Fruit fly (Drosophila melanogaster): ENCODE measurements around the gene mus312.

mus312 gene

dm6 chr3L:7367798-7368678 is 39.1 kb downstream of the mus312 start (continued):
- peak; percentile 35 for TF ChIP-seq lilli (GFP tag; optimal IDR thresholded peaks at IDR 0.05)
- TF ChIP-seq ERR (GFP tag; optimal IDR thresholded peaks at IDR 0.05) = no peak
- no peak for TF ChIP-seq sisA (GFP tag; IDR thresholded peaks at IDR 0.05)
- no peak for TF ChIP-seq CG11247 (GFP tag; IDR thresholded peaks at IDR 0.05)
- TF ChIP-seq CG6254 (GFP tag; optimal IDR thresholded peaks at IDR 0.05) = peak; percentile 18
- no peak for TF ChIP-seq Eip74EF (GFP tag; optimal IDR thresholded peaks at IDR 0.05)
- no peak for TF ChIP-seq peb (GFP tag; IDR thresholded peaks at IDR 0.05)
- no peak for TF ChIP-seq Myb (GFP tag; optimal IDR thresholded peaks at IDR 0.05)
- TF ChIP-seq Chrac-16 (GFP tag; optimal IDR thresholded peaks at IDR 0.05) = no peak
- peak in 1 of 2 experiments; percentile 49 for TF ChIP-seq Pdp1 (GFP tag; optimal IDR thresholded peaks at IDR 0.05)
- no peak for TF ChIP-seq CG9215 (GFP tag; IDR thresholded peaks at IDR 0.05)
- no peak for TF ChIP-seq maf-S (GFP tag; optimal IDR thresholded peaks at IDR 0.05)
- no peak for TF ChIP-seq CG8765 (GFP tag; IDR thresholded peaks at IDR 0.05)
- TF ChIP-seq ab (GFP tag; optimal IDR thresholded peaks at IDR 0.05) = no peak
- TF ChIP-seq gfzf (GFP tag; optimal IDR thresholded peaks at IDR 0.05) = no peak
- TF ChIP-seq zfh2 (GFP tag; optimal IDR thresholded peaks at IDR 0.05) = no peak
- no peak for TF ChIP-seq CG6791 (GFP tag; IDR thresholded peaks at IDR 0.05; ENCODE audit: partially characterized antibody)
- no peak; the same call in 1 of the 2 replicates for TF ChIP-seq Bgb (GFP tag; IDR thresholded peaks at IDR 0.05; ENCODE audit: partially characterized antibody)
- TF ChIP-seq CG15269 (tag; optimal IDR thresholded peaks at IDR 0.05) = peak; percentile 54
- peak; percentile 19 for TF ChIP-seq org-1 (GFP tag; optimal IDR thresholded peaks at IDR 0.05)
- peak; percentile 7 for TF ChIP-seq Hsf (GFP tag; optimal IDR thresholded peaks at IDR 0.05)
- no peak for TF ChIP-seq shn (GFP tag; optimal IDR thresholded peaks at IDR 0.05)
- TF ChIP-seq scrt (GFP tag; optimal IDR thresholded peaks at IDR 0.05) = no peak
- TF ChIP-seq Ptx1 (GFP tag; IDR thresholded peaks at IDR 0.05) = 0 out of 2 replicates have a peak, but pooled peaks have one; percentile 15
- no peak for TF ChIP-seq CG10267 (tag; optimal IDR thresholded peaks at IDR 0.05)
- no peak for TF ChIP-seq CG10565 (GFP tag; optimal IDR thresholded peaks at IDR 0.05)
- TF ChIP-seq Hmx (GFP tag; optimal IDR thresholded peaks at IDR 0.05) = no peak
- no peak for TF ChIP-seq sim (GFP tag; IDR thresholded peaks at IDR 0.05)
- TF ChIP-seq CG7357 (GFP tag; IDR thresholded peaks at IDR 0.05) = no peak
- TF ChIP-seq fd64A (GFP tag; optimal IDR thresholded peaks at IDR 0.05) = no peak
- TF ChIP-seq D19B (GFP tag; optimal IDR thresholded peaks at IDR 0.05) = no peak
- no peak; the same call in 1 of the 2 replicates for TF ChIP-seq ttk (GFP tag; IDR thresholded peaks at IDR 0.05)
- TF ChIP-seq CG14860 (GFP tag; IDR thresholded peaks at IDR 0.05; ENCODE audit: partially characterized antibody) = no peak
- no peak for TF ChIP-seq Lhr (GFP tag; optimal IDR thresholded peaks at IDR 0.05)
- no peak for TF ChIP-seq Drgx (GFP tag; IDR thresholded peaks at IDR 0.05)
- TF ChIP-seq p53 (GFP tag; optimal IDR thresholded peaks at IDR 0.05) = no peak
- TF ChIP-seq CG6175 (GFP tag; IDR thresholded peaks at IDR 0.05) = no peak
- TF ChIP-seq Lim3 (GFP tag; IDR thresholded peaks at IDR 0.05) = no peak
- TF ChIP-seq jumu (GFP tag; optimal IDR thresholded peaks at IDR 0.05) = no peak
- 0 out of 3 replicates have a peak, but pooled peaks have one; percentile 28 for TF ChIP-seq vnd (GFP tag; IDR thresholded peaks at IDR 0.05; ENCODE audit: partially characterized antibody)
- TF ChIP-seq CG14710 (tag; optimal IDR thresholded peaks at IDR 0.05) = no peak
- TF ChIP-seq Dip3 (GFP tag; optimal IDR thresholded peaks at IDR 0.05) = no peak
- TF ChIP-seq HmgD (GFP tag; optimal IDR thresholded peaks at IDR 0.05) = peak; percentile 7
- TF ChIP-seq tll (GFP tag; optimal IDR thresholded peaks at IDR 0.05) = no peak
- TF ChIP-seq CG18262 (tag; optimal IDR thresholded peaks at IDR 0.05) = peak; percentile 18
- TF ChIP-seq CG15011 (GFP tag; optimal IDR thresholded peaks at IDR 0.05) = no peak
- no peak for TF ChIP-seq MTF-1 (GFP tag; optimal IDR thresholded peaks at IDR 0.05; ENCODE audit: borderline replicate concordance)
- no peak for TF ChIP-seq Tbp (GFP tag; optimal IDR thresholded peaks at IDR 0.05)
- TF ChIP-seq cas (GFP tag; IDR thresholded peaks at IDR 0.05) = no peak

Measured in whole organism, embryonic.